Worm (Caenorhabditis elegans) whole organism, midembryonic: Measurements from ENCODE around the gene lron-10.

Experiments
- cog-1 ChIP-seq: sonication (generic microtip); optimal IDR thresholded peaks from 2 replicates; lab custom pipeline; 2016; ENCODE audit warnings: missing genetic modification characterization, missing compliant biosample characterization
- flt-1 ChIP-seq: fragments of 200-800 bp; sonication (Bioruptor generic); IDR thresholded peaks from 2 replicates; pipeline ENCODE4 v1.3.6; 2022; ENCODE audit warnings: missing genetic modification characterization, missing compliant biosample characterization
- klf-2 ChIP-seq: fragments of 200-800 bp; sonication (Bioruptor generic); conservative IDR thresholded peaks from 2 replicates; pipeline ENCODE4 v1.3.6; 2022; ENCODE audit warnings: missing genetic modification reagents, missing genetic modification characterization, missing compliant biosample characterization
- med-1 ChIP-seq: sonication (generic microtip); optimal IDR thresholded peaks from 2 replicates; lab custom pipeline; 2017; ENCODE audit warnings: missing genetic modification characterization, mild to moderate bottlenecking, missing compliant biosample characterization, antibody characterized with exemption, missing genetic modification reagents; ENCODE audit not compliant: insufficient read depth
- ref-1 ChIP-seq: fragments of 200-800 bp; sonication (Bioruptor generic); conservative IDR thresholded peaks from 2 replicates; pipeline ENCODE4 v1.3.6; 2022; ENCODE audit warnings: missing genetic modification reagents, missing genetic modification characterization, missing compliant biosample characterization
- tab-1 ChIP-seq: fragments of 200-800 bp; sonication (Bioruptor generic); IDR thresholded peaks from 2 replicates; pipeline ENCODE4 v1.3.6; 2022; ENCODE audit warnings: missing genetic modification characterization, missing compliant biosample characterization
- ztf-23 ChIP-seq: fragments of 200-800 bp; sonication (Bioruptor generic); IDR thresholded peaks from 2 replicates; pipeline ENCODE4 v1.3.6; 2022; ENCODE audit warnings: missing genetic modification reagents, missing genetic modification characterization, missing compliant biosample characterization

- no peak for TF ChIP-seq tab-1
- TF ChIP-seq klf-2 (GFP tag; lab: Robert Waterston, UW), result no peak
- no peak for TF ChIP-seq ref-1 (GFP tag; lab: Robert Waterston, UW)
- TF ChIP-seq ztf-23, result no peak
- no peak for TF ChIP-seq med-1
- TF ChIP-seq cog-1 (tag; lab: Kevin White, UChicago), result no peak
- TF ChIP-seq flt-1 (GFP tag; lab: Robert Waterston, UW), result no peak
Observed at ce11 chrIII:10583483-10583882, 37.7 kb downstream of the lron-10 start.
